Worm (Caenorhabditis elegans): ENCODE results near the gene F53A2.9.

ce11 chrIII:13339672-13340071 is 19.5 kb downstream of the F53A2.9 start, which contains the start of gene F53A2.3:
- TF ChIP-seq snpc-4 (GFP tag; optimal IDR thresholded peaks at IDR 0.05) (no peak), snpc-4 (tag; optimal IDR thresholded peaks at IDR 0.05) (no peak), rpc-1 (optimal IDR thresholded peaks at IDR 0.05) (no peak), rpc-1 (tag; optimal IDR thresholded peaks at IDR 0.05) (no peak)
